Worm (Caenorhabditis elegans) whole organism, L2 larva: ENCODE results near the gene acp-2.

ENCODE experiments used
- ZK546.5 ChIP-seq: sonication (generic microtip); optimal IDR thresholded peaks from 2 replicates; lab custom pipeline; 2017; ENCODE audit warnings: missing biosample characterization, missing genetic modification characterization
- fos-1 ChIP-seq: fragments of 150-350 bp; optimal IDR thresholded peaks from 2 replicates; lab custom pipeline; 2014; ENCODE audit warnings: missing biosample characterization, missing genetic modification characterization
- nhr-77 ChIP-seq: fragments of 150-350 bp; optimal IDR thresholded peaks from 2 replicates; lab custom pipeline; 2014; ENCODE audit warnings: missing biosample characterization, missing genetic modification characterization

DNA sequence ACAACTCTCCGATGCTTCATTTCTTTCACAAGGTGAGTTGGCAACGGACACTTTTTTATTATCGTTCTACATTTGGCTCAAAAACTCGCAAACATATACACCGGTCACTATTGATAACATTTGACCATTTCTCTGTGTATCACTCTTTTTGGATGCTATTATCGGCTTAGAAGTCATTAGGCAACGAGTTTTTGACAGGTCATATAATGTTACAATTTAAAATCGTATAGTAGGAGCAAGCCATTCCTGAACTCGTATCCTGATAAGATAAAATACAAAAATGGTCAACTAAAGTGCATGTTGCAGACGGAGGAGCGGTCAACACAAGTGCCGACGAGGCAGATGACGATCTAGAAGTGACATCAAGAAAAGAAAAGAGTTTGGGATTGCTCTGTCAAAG, 18.9 kb downstream of the acp-2 start:
- TF ChIP-seq fos-1 (tag; lab: Kevin White, UChicago) (peak; percentile 20), ZK546.5 (tag; lab: Kevin White, UChicago) (no peak), nhr-77 (tag; lab: Kevin White, UChicago) (no peak)
